Fruit fly (Drosophila melanogaster) whole organism, embryonic: ENCODE data around the gene CG18281.

Experiments
- BEAF-32 ChIP-seq: fragments of 200-800 bp; sonication (Bioruptor generic); optimal IDR thresholded peaks from 3 replicates; lab custom pipeline; 2017; ENCODE audit warnings: missing biosample characterization, missing genetic modification characterization, mild to moderate bottlenecking, moderate library complexity, missing genetic modification reagents
- CG11093 ChIP-seq: fragments of 200-800 bp; sonication (Bioruptor generic); IDR thresholded peaks from 3 replicates; pipeline ENCODE4 v1.3.6; 2022; ENCODE audit warnings: missing biosample characterization, missing genetic modification characterization
- CG11695 ChIP-seq: fragments of 200-800 bp; sonication (Bioruptor generic); IDR thresholded peaks from 3 replicates; pipeline ENCODE4 v1.3.6; 2022; ENCODE audit warnings: missing biosample characterization, missing genetic modification characterization
- CG17186 ChIP-seq: fragments of 200-800 bp; sonication (Bioruptor generic); optimal IDR thresholded peaks from 3 replicates; lab custom pipeline; 2017; ENCODE audit warnings: missing biosample characterization, missing genetic modification reagents, missing genetic modification characterization
- CG17359 ChIP-seq: fragments of 200-800 bp; sonication (Bioruptor generic); optimal IDR thresholded peaks from 3 replicates; lab custom pipeline; 2018; ENCODE audit warnings: missing biosample characterization, mild to moderate bottlenecking, missing genetic modification characterization, moderate library complexity
- CG1792 ChIP-seq: fragments of 200-800 bp; sonication (Bioruptor generic); optimal IDR thresholded peaks from 2 replicates; lab custom pipeline; 2016; ENCODE audit warnings: missing biosample characterization, missing genetic modification characterization
- CG2875 ChIP-seq: fragments of 200-800 bp; sonication (Bioruptor generic); optimal IDR thresholded peaks from 2 replicates; lab custom pipeline; 2017; ENCODE audit warnings: missing biosample characterization, mild to moderate bottlenecking, missing genetic modification characterization, missing genetic modification reagents
- CG3065 ChIP-seq: fragments of 200-800 bp; sonication (Bioruptor generic); optimal IDR thresholded peaks from 2 replicates; lab custom pipeline; 2016; ENCODE audit warnings: missing biosample characterization, missing genetic modification characterization
- CG31365 ChIP-seq: fragments of 200-800 bp; sonication (Bioruptor generic); optimal IDR thresholded peaks from 2 replicates; lab custom pipeline; 2018; ENCODE audit warnings: missing biosample characterization, mild to moderate bottlenecking, missing genetic modification characterization
- CG32532 ChIP-seq: fragments of 200-800 bp; sonication (Bioruptor generic); IDR thresholded peaks from 2 replicates; pipeline ENCODE4 v1.3.6; 2022; ENCODE audit warnings: missing biosample characterization, missing genetic modification characterization
- CG32772 ChIP-seq: fragments of 200-800 bp; sonication (Bioruptor generic); IDR thresholded peaks from 2 replicates; pipeline ENCODE4 v1.3.6; 2022; ENCODE audit warnings: missing biosample characterization, missing genetic modification characterization
- CG33557 ChIP-seq: fragments of 200-800 bp; sonication (Bioruptor generic); optimal IDR thresholded peaks from 2 replicates; lab custom pipeline; 2019; ENCODE audit warnings: missing biosample characterization, mild to moderate bottlenecking, missing genetic modification characterization, moderate library complexity
- CG4424 ChIP-seq: fragments of 200-800 bp; sonication (Bioruptor generic); optimal IDR thresholded peaks from 3 replicates; lab custom pipeline; 2016; ENCODE audit warnings: missing biosample characterization, missing genetic modification characterization
- CG4617 ChIP-seq: fragments of 200-800 bp; sonication (Bioruptor generic); optimal IDR thresholded peaks from 3 replicates; lab custom pipeline; 2016; ENCODE audit warnings: missing biosample characterization, missing genetic modification characterization, borderline replicate concordance
- CG5180 ChIP-seq: fragments of 200-800 bp; sonication (Bioruptor generic); optimal IDR thresholded peaks from 3 replicates; lab custom pipeline; 2017; ENCODE audit warnings: missing biosample characterization, missing genetic modification characterization, mild to moderate bottlenecking, moderate library complexity, missing genetic modification reagents
- CG6689 ChIP-seq: fragments of 200-800 bp; sonication (Bioruptor generic); IDR thresholded peaks from 2 replicates; pipeline ENCODE4 v1.3.6; 2022; ENCODE audit warnings: missing biosample characterization, missing genetic modification characterization
- CG6854 ChIP-seq: fragments of 200-800 bp; sonication (Bioruptor generic); optimal IDR thresholded peaks from 3 replicates; lab custom pipeline; 2017; ENCODE audit warnings: missing biosample characterization, mild to moderate bottlenecking, missing genetic modification characterization
- CG8290 ChIP-seq, 3 experiments: fragments of 200-800 bp; sonication (Bioruptor generic); optimal IDR thresholded peaks; 2 replicates each; lab custom pipeline; 2016 to 2019; ENCODE audit warnings: missing biosample characterization in 3 of 3, missing genetic modification characterization in 3 of 3, mild to moderate bottlenecking in 2 of 3, moderate library complexity in 1 of 3
- CG9215 ChIP-seq: fragments of 200-800 bp; sonication (Bioruptor generic); IDR thresholded peaks from 2 replicates; pipeline ENCODE4 v1.3.6; 2022; ENCODE audit warnings: missing biosample characterization, missing genetic modification characterization
- Doc2 ChIP-seq: fragments of 200-800 bp; sonication (Bioruptor generic); IDR thresholded peaks from 2 replicates; pipeline ENCODE4 v1.3.6; 2022; ENCODE audit warnings: missing biosample characterization, missing genetic modification characterization
- E2f1 ChIP-seq: fragments of 200-800 bp; sonication (Bioruptor generic); IDR thresholded peaks from 2 replicates; pipeline ENCODE4 v1.3.6; 2022; ENCODE audit warnings: missing biosample characterization, missing genetic modification characterization
- Hr51 ChIP-seq, 2 experiments: fragments of 200-800 bp; sonication (Bioruptor generic); optimal IDR thresholded peaks; 2 replicates in 1 of 2; 3 replicates in 1 of 2; lab custom pipeline; 2016 to 2018; ENCODE audit warnings: missing biosample characterization in 2 of 2, missing genetic modification characterization in 2 of 2, mild to moderate bottlenecking in 1 of 2, moderate library complexity in 1 of 2
- Kr ChIP-seq: fragments of 200-800 bp; sonication (Bioruptor generic); optimal IDR thresholded peaks from 2 replicates; lab custom pipeline; 2017; ENCODE audit warnings: missing biosample characterization, mild to moderate bottlenecking, missing genetic modification characterization
- Mes4 ChIP-seq: fragments of 200-800 bp; sonication (Bioruptor generic); optimal IDR thresholded peaks from 2 replicates; lab custom pipeline; 2016; ENCODE audit warnings: missing biosample characterization, missing genetic modification characterization
- Nf-YB ChIP-seq: fragments of 200-800 bp; sonication (Bioruptor generic); optimal IDR thresholded peaks from 3 replicates; lab custom pipeline; 2019; ENCODE audit warnings: missing biosample characterization, mild to moderate bottlenecking, missing genetic modification characterization, moderate library complexity
- Oaz ChIP-seq: fragments of 200-800 bp; sonication (Bioruptor generic); IDR thresholded peaks from 2 replicates; pipeline ENCODE4 v1.3.6; 2022; ENCODE audit warnings: missing biosample characterization, missing genetic modification characterization
- Ravus ChIP-seq: fragments of 200-800 bp; sonication (Bioruptor generic); IDR thresholded peaks from 2 replicates; pipeline ENCODE4 v1.3.6; 2022; ENCODE audit warnings: missing biosample characterization, missing genetic modification characterization
- Rfx ChIP-seq: fragments of 200-800 bp; sonication (Bioruptor generic); IDR thresholded peaks from 2 replicates; pipeline ENCODE4 v1.3.6; 2022; ENCODE audit warnings: missing biosample characterization, missing genetic modification characterization
- Rx ChIP-seq: fragments of 200-800 bp; sonication (Bioruptor generic); IDR thresholded peaks from 2 replicates; pipeline ENCODE4 v1.3.6; 2022; ENCODE audit warnings: missing biosample characterization, missing genetic modification characterization
- Vsx1 ChIP-seq: fragments of 200-800 bp; sonication (Bioruptor generic); optimal IDR thresholded peaks from 2 replicates; lab custom pipeline; 2017; ENCODE audit warnings: missing biosample characterization, mild to moderate bottlenecking, missing genetic modification characterization, missing genetic modification reagents
- abd-A ChIP-seq: fragments of 200-800 bp; sonication (Bioruptor generic); optimal IDR thresholded peaks from 3 replicates; lab custom pipeline; 2019; ENCODE audit warnings: missing biosample characterization, mild to moderate bottlenecking, missing genetic modification characterization, moderate library complexity
- ara ChIP-seq: fragments of 200-800 bp; sonication (Bioruptor generic); IDR thresholded peaks from 2 replicates; pipeline ENCODE4 v1.3.6; 2022; ENCODE audit warnings: missing biosample characterization, missing genetic modification characterization
- btn ChIP-seq: fragments of 200-800 bp; sonication (Bioruptor generic); optimal IDR thresholded peaks from 2 replicates; lab custom pipeline; 2016; ENCODE audit warnings: missing biosample characterization, missing genetic modification characterization
- crc ChIP-seq: fragments of 200-800 bp; sonication (Bioruptor generic); optimal IDR thresholded peaks from 2 replicates; lab custom pipeline; 2016; ENCODE audit warnings: missing biosample characterization, missing genetic modification characterization
- croc ChIP-seq: fragments of 200-800 bp; sonication (Bioruptor generic); conservative IDR thresholded peaks from 3 replicates; pipeline ENCODE4 v1.3.6; 2022; ENCODE audit warnings: missing biosample characterization, missing genetic modification characterization
- grn ChIP-seq: fragments of 200-800 bp; sonication (Bioruptor generic); optimal IDR thresholded peaks from 3 replicates; lab custom pipeline; 2017; ENCODE audit warnings: missing biosample characterization, missing genetic modification characterization
- h ChIP-seq: fragments of >200 bp; optimal IDR thresholded peaks from 2 replicates; lab custom pipeline; 2017
- hkb ChIP-seq, 2 experiments: fragments of 200-800 bp in 1 of 2; fragments of >200 bp in 1 of 2; sonication (Bioruptor generic) in 1 of 2; IDR thresholded peaks in 1 of 2; optimal IDR thresholded peaks in 1 of 2; 2 replicates each; pipeline versions ENCODE4 v1.3.6 to Lab custom; 2017 to 2022; ENCODE audit warnings: missing biosample characterization in 1 of 2, missing genetic modification characterization in 1 of 2
- knrl ChIP-seq: fragments of 200-800 bp; sonication (Bioruptor generic); IDR thresholded peaks from 3 replicates; pipeline ENCODE4 v1.3.6; 2022; ENCODE audit warnings: missing biosample characterization, missing genetic modification characterization; ENCODE audit not compliant: partially characterized antibody
- lbe ChIP-seq: fragments of 200-800 bp; sonication (Bioruptor generic); optimal IDR thresholded peaks from 2 replicates; lab custom pipeline; 2016; ENCODE audit warnings: missing biosample characterization, mild to moderate bottlenecking, missing genetic modification characterization
- mld ChIP-seq: fragments of 200-800 bp; sonication (Bioruptor generic); IDR thresholded peaks from 3 replicates; pipeline ENCODE4 v1.3.6; 2022; ENCODE audit warnings: missing biosample characterization, missing genetic modification characterization; ENCODE audit not compliant: partially characterized antibody
- onecut ChIP-seq: fragments of 200-800 bp; sonication (Bioruptor generic); IDR thresholded peaks from 2 replicates; pipeline ENCODE4 v1.3.6; 2022; ENCODE audit warnings: missing biosample characterization, missing genetic modification characterization
- ranshi ChIP-seq: fragments of 200-800 bp; sonication (Bioruptor generic); IDR thresholded peaks from 2 replicates; pipeline ENCODE4 v1.3.6; 2022; ENCODE audit warnings: missing biosample characterization, missing genetic modification characterization
- run ChIP-seq: fragments of 200-800 bp; sonication (Bioruptor generic); optimal IDR thresholded peaks from 3 replicates; lab custom pipeline; 2018; ENCODE audit warnings: missing biosample characterization, mild to moderate bottlenecking, missing genetic modification characterization
- sc ChIP-seq, 3 experiments: fragments of >200 bp in 2 of 3; fragments of 200-800 bp in 1 of 3; sonication (Bioruptor generic) in 1 of 3; optimal IDR thresholded peaks; 2 replicates in 2 of 3; 3 replicates in 1 of 3; lab custom pipeline; 2017; ENCODE audit warnings: mild to moderate bottlenecking in 1 of 3, missing biosample characterization in 1 of 3, missing genetic modification characterization in 1 of 3, missing genetic modification reagents in 1 of 3
- sd ChIP-seq: fragments of 200-800 bp; sonication (Bioruptor generic); optimal IDR thresholded peaks from 3 replicates; lab custom pipeline; 2018; ENCODE audit warnings: missing biosample characterization, mild to moderate bottlenecking, missing genetic modification characterization, moderate library complexity
- stwl ChIP-seq: fragments of 200-800 bp; sonication (Bioruptor generic); optimal IDR thresholded peaks from 3 replicates; lab custom pipeline; 2018; ENCODE audit warnings: missing biosample characterization, mild to moderate bottlenecking, missing genetic modification characterization, moderate library complexity
- tio ChIP-seq: fragments of 200-800 bp; sonication (Bioruptor generic); optimal IDR thresholded peaks from 2 replicates; lab custom pipeline; 2017; ENCODE audit warnings: missing biosample characterization, missing genetic modification characterization, inconsistent platforms

The CG18281 gene

DNA sequence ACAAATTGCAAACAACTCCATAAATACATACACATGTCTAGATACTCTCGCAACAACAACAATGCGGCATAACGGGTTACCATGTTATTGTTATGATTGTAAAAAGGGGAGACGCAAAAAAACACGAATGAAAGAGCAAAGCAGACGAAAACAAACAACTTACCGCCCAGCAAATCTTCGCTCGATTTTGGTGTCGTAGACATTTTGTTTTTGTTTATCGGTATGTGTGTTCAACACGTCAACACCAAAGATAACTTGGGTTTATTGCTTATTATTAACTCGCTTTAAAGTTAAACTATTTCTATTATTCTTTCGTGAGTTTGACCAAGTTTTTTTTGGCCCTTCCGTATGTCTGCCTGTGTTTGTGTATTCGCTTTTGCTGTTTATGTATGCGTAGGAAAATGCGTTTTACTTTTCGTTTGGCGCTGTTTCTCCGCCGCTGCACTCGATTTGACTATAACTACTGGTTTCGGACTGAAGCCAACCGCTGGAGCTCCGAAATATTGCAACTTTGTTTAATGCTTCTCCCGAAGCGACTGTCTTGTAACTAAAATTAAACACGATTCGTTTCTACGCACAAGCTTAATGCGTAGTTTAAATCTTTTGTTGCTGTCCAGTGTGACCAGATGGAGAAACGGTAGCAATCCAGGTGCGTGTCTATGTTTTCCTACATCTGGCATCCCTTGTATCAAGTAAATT, 19.3 kb downstream of the CG18281 start, which contains the start of gene BNIP3 (continued):
- no peak for TF ChIP-seq CG3065 (GFP tag; lab: Kevin White, UChicago)
- no peak for TF ChIP-seq Mes4
- TF ChIP-seq onecut (GFP tag; lab: Robert Waterston, UW), result peak; percentile 13; the same call in 1 of the 2 replicates
- TF ChIP-seq ara (GFP tag; lab: Robert Waterston, UW), result no peak
- TF ChIP-seq hkb (optimal IDR thresholded peaks at IDR 0.05; lab: Kevin White, UChicago), result peak; percentile 34
- no peak for TF ChIP-seq hkb (GFP tag; IDR thresholded peaks at IDR 0.05; lab: Robert Waterston, UW)
- TF ChIP-seq Hr51 (GFP tag; optimal IDR thresholded peaks at IDR 0.05; lab: Kevin White, UChicago), result no peak
- TF ChIP-seq CG4617 (GFP tag; lab: Kevin White, UChicago), result peak; percentile 7
- TF ChIP-seq Oaz (GFP tag; lab: Robert Waterston, UW), result no peak
- TF ChIP-seq E2f1 (GFP tag; lab: Robert Waterston, UW), result 0 out of 2 replicates have a peak, but pooled peaks have one; percentile 17
- TF ChIP-seq Kr (GFP tag; lab: Kevin White, UChicago), result no peak
- no peak for TF ChIP-seq grn (GFP tag; lab: Kevin White, UChicago)
- peak; percentile 24 for TF ChIP-seq Nf-YB
- no peak for TF ChIP-seq Doc2
- peak; percentile 12 for TF ChIP-seq lbe (GFP tag; lab: Kevin White, UChicago)
- no peak for TF ChIP-seq CG1792 (GFP tag; lab: Kevin White, UChicago)
- no peak for TF ChIP-seq CG32772
- TF ChIP-seq CG17186 (GFP tag; lab: Kevin White, UChicago), result no peak
- TF ChIP-seq abd-A, result peak; percentile 52
- no peak for TF ChIP-seq ranshi (GFP tag; lab: Robert Waterston, UW)
- TF ChIP-seq h (lab: Kevin White, UChicago), result no peak
- no peak for TF ChIP-seq sc (optimal IDR thresholded peaks at IDR 0.05; lab: Kevin White, UChicago)
- no peak for TF ChIP-seq sc (GFP tag; optimal IDR thresholded peaks at IDR 0.05; lab: Kevin White, UChicago)
- no peak for TF ChIP-seq CG9215
- TF ChIP-seq btn (GFP tag; lab: Kevin White, UChicago), result no peak
- TF ChIP-seq tio (GFP tag; lab: Kevin White, UChicago), result no peak
- TF ChIP-seq CG6854, result no peak
- TF ChIP-seq CG5180 (GFP tag; lab: Kevin White, UChicago), result no peak
- no peak for TF ChIP-seq mld (GFP tag; lab: Robert Waterston, UW)
- TF ChIP-seq CG4424 (GFP tag; lab: Kevin White, UChicago), result no peak
- peak; percentile 40 for TF ChIP-seq BEAF-32 (GFP tag; lab: Kevin White, UChicago)
- no peak for TF ChIP-seq CG2875
- no peak for TF ChIP-seq CG11695 (GFP tag; lab: Robert Waterston, UW)
- TF ChIP-seq stwl (tag; lab: Kevin White, UChicago), result peak; percentile 55
- TF ChIP-seq CG33557 (GFP tag; lab: Kevin White, UChicago), result no peak
- peak; percentile 20 for TF ChIP-seq CG17359
- TF ChIP-seq Vsx1 (GFP tag; lab: Kevin White, UChicago), result no peak
- no peak for TF ChIP-seq run (tag; lab: Kevin White, UChicago)
- no peak for TF ChIP-seq CG32532
- peak; percentile 8 for TF ChIP-seq CG31365
- no peak for TF ChIP-seq CG6689 (GFP tag; lab: Robert Waterston, UW)
- no peak for TF ChIP-seq Ravus
- peak; percentile 67 for TF ChIP-seq sd (tag; lab: Kevin White, UChicago)
- TF ChIP-seq crc (GFP tag; lab: Kevin White, UChicago), result no peak
- no peak for TF ChIP-seq CG8290 (GFP tag; optimal IDR thresholded peaks at IDR 0.05; lab: Kevin White, UChicago)
- peak in 1 of 2 experiments; percentile 68 for TF ChIP-seq CG8290 (tag; optimal IDR thresholded peaks at IDR 0.05; lab: Kevin White, UChicago)
- TF ChIP-seq croc (GFP tag; lab: Robert Waterston, UW), result no peak
- TF ChIP-seq knrl (GFP tag; lab: Robert Waterston, UW), result no peak
- no peak for TF ChIP-seq Rfx (GFP tag; lab: Robert Waterston, UW)
- TF ChIP-seq CG11093, result no peak
- no peak for TF ChIP-seq Rx (GFP tag; lab: Robert Waterston, UW)
